Fruit fly (Drosophila melanogaster): Measurements from ENCODE around the gene CG13054.
A peak's percentile ranks its signal among the peaks of the same experiment; 100 is the strongest.

DNA sequence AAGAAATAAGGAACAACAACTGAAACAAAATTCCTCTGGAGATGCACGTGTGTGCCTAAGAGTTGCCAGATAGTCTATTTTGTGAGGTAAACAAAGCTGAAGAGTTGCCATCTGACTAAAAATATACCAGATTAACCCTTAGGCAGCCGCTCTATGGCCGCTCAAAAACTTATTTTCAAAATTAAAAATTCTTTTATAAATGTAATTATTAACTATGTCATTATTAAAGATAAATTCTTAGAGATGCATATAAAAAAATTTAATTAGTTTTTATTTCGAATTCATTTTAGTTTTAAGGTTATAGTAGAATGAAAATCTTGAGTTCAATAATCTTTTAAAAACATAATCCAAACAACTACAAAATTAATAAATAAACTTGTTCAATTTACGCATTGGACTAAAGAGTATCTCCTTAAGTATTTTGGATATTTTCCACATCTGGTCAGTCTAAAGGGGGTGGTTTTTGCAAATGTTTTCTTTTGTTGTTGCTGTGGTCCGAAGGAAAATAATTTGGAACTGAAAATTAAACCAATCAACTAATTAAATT, 28.3 kb downstream of the CG13054 start, which contains the start of gene Tmx3:
- TF ChIP-seq D1 (tag; optimal IDR thresholded peaks at IDR 0.05) (peak; percentile 86), CG32121 (GFP tag; IDR thresholded peaks at IDR 0.05) (peak; percentile 89), Snoo (tag; optimal IDR thresholded peaks at IDR 0.05) (peak; percentile 79)
